Worm (Caenorhabditis elegans) whole organism, L4/young adult: ENCODE data around the gene M04D8.4.

Experiments
- W03F9.2 ChIP-seq: fragments of 150-350 bp; optimal IDR thresholded peaks from 2 replicates; lab custom pipeline; 2014; ENCODE audit warnings: missing biosample characterization, missing genetic modification characterization
- dao-5 ChIP-seq: sonication (generic microtip); optimal IDR thresholded peaks from 2 replicates; lab custom pipeline; 2016; ENCODE audit warnings: missing genotype, missing genetic modification characterization, moderate library complexity, missing compliant biosample characterization
- him-1 ChIP-seq: sonication (generic microtip); optimal IDR thresholded peaks from 2 replicates; lab custom pipeline; 2016; ENCODE audit warnings: missing genotype, missing genetic modification reagents, missing genetic modification characterization, missing compliant biosample characterization

DNA sequence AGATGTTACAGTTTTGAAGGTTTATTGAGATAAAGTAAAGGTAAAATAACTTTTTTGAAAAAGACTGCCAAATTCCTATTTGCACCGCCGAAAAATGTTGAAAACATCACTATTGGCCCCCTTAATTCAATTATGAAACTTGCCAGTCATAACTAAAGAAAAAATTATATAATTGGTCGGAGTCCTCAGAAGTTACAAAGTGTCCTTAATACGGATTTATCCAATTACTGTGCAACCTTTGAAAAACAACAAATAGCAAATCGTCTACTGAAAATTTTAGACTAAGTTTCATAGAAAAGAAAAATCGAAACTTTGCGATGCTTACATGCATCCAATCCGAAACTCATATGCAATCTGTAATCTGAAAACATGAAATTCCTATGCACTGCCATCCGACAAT, 45.8 kb downstream of the M04D8.4 start:
- TF ChIP-seq him-1: no peak
- no peak for TF ChIP-seq W03F9.2 (tag; lab: Kevin White, UChicago)
- no peak for TF ChIP-seq dao-5
